Fruit fly (Drosophila melanogaster): ENCODE results near the gene ed.
A peak's percentile ranks its signal among the peaks of the same experiment; 100 is the strongest.

Gene ed

DNA sequence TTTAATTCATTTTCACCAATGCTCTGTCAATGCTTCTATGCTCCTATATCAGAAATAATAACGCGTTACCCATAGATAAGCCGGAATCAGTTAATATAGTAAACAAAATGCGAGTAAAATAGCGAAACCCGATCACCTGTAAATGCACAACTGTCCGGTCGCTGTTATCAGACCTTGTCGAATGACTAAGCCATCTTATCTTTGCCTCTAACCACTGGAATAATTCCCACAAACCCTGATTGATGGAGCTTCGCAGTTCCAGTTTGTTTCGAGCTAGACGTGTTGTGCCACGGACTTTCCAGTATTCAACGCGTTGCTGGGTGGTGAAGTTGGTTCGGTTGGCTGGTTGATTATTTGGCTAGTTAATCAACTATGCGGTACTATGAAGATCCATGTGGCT, 26.5 kb upstream of the ed start, which contains the start of gene CG15422:
TSS of gene CG15422 (plus strand) at position 301 of the 400 bp plus-strand sequence.
- TF ChIP-seq eg (GFP tag; IDR thresholded peaks at IDR 0.05) (no peak), CG1621 (tag; optimal IDR thresholded peaks at IDR 0.05) (no peak), CG3032 (tag; optimal IDR thresholded peaks at IDR 0.05) (no peak), svp (GFP tag) (no peak)

DNA sequence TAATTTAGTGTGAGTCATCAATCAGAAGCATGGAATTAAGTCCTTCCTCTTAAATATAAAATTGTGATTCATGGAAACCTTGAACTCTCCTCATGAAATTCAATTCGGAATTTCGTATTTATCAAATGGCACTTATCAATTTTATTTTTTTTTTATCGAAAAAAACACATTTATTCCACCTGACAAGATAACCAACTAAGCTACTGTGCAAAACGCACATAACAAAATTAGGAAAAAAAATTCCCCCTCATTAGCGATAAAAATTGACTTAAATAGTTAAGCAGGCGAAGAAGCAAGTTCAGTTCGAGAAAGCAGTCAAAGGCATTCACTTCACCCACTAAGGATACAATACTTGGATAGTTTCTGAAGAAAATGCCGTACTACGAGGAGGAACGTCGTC, 25.4 kb upstream of the ed start, which contains the start of gene CG15423:
TSS of gene CG15423 (plus strand) at position 301 of the 400 bp plus-strand sequence.
- no peak for TF ChIP-seq eg (GFP tag; IDR thresholded peaks at IDR 0.05)
- TF ChIP-seq CG6792 (GFP tag; optimal IDR thresholded peaks at IDR 0.05) = no peak

- no peak for TF ChIP-seq esn (GFP tag; optimal IDR thresholded peaks at IDR 0.05)
Measured at dm6 chr2L:4007390-4007789, 23.8 kb upstream of the ed start, which contains the start of gene CG43773. Gene CG43773, plus strand, starts transcription at chr2L:4007690.

DNA sequence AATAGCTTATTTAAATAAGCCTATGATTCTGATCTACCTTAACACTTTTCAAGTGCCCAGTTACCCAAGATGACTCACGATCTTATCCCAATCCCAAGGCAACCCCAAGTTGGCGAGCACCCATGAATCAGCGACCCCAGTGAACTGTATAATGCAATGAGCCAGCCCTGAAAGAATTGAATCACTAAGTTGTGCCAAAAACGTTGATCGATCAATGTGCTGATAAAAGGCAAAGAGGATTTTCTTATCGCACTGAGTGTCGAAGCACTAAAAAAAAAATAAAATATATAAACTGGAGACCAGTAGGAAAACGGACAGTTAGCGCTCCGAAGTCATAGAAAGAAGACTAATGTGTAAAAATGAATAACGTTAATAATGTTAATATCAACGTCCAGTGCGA, 22.8 kb upstream of the ed start, which contains the start of gene CG43774:
TSS of gene CG43774 (plus strand) at position 301 of the 400 bp plus-strand sequence.
- no peak for TF ChIP-seq Eip75B (GFP tag; optimal IDR thresholded peaks at IDR 0.05)
- no peak for TF ChIP-seq spab (GFP tag; optimal IDR thresholded peaks at IDR 0.05)
- TF ChIP-seq OdsH (GFP tag; optimal IDR thresholded peaks at IDR 0.05) = no peak
- no peak for TF ChIP-seq CG4318 (GFP tag; optimal IDR thresholded peaks at IDR 0.05)
- no peak for TF ChIP-seq Gug (GFP tag; IDR thresholded peaks at IDR 0.05)
- TF ChIP-seq Hr39 (GFP tag; optimal IDR thresholded peaks at IDR 0.05) = no peak

dm6 chr2L:4012089-4012488, 19.1 kb upstream of the ed start:
- TF ChIP-seq vri (GFP tag; optimal IDR thresholded peaks at IDR 0.05) (no peak), salr (GFP tag; optimal IDR thresholded peaks at IDR 0.05) (no peak), dsx (GFP tag; optimal IDR thresholded peaks at IDR 0.05; ENCODE audit: poor library complexity, severe bottlenecking) (no peak), Smox (GFP tag; optimal IDR thresholded peaks at IDR 0.05) (no peak), topi (GFP tag; optimal IDR thresholded peaks at IDR 0.05) (peak; percentile 2), CG4318 (GFP tag; optimal IDR thresholded peaks at IDR 0.05) (no peak), svp (GFP tag) (peak; percentile 50), Hr39 (GFP tag; optimal IDR thresholded peaks at IDR 0.05) (peak; percentile 15)

- TF ChIP-seq CG3032 (tag; optimal IDR thresholded peaks at IDR 0.05) = no peak
- no peak for TF ChIP-seq Eip75B (GFP tag; optimal IDR thresholded peaks at IDR 0.05)
Measured at dm6 chr2L:4019198-4019597, 12.0 kb upstream of the ed start.

DNA sequence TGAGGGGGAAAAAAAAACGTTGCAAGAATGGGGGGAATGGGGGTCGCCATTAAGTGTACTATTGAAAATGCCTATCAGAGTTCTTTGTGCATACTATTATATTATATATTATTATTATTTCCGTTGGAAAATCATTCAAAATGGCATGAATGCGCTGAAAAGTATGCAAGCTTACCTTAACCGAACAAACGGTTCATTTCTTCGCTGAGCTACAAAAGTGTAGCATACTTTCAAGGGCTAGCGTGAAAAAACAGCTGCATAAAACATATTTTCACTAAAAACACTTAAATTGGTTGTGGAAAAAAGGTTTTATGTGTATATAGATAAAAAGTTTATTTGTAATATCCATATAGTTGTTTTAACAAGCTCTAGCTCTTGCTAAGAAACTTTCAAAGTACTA, 11.4 kb upstream of the ed start:
- TF ChIP-seq eg (GFP tag; IDR thresholded peaks at IDR 0.05) (0 out of 3 replicates have a peak, but pooled peaks have one; percentile 20), Hr38 (GFP tag; optimal IDR thresholded peaks at IDR 0.05) (no peak)

DNA sequence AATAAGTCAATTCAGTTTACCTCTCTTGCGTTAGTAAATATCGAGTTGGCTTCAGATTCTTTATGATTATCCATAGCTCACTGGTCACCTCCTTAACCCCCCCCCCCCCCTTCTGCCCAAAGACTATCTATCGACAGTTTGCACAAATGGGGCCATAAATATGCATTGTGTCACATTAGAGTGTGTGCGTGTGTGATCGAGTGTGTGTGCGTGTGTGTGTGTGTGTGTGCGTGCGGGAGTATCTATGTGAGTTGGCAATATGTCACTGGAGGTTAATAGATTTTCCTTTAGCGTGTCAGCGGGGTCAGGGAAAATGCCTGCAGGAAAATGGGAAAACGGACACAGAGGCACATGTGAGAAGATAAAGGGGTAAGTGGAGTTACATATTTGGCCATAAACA, 11.0 kb upstream of the ed start:
- TF ChIP-seq CG6163 (GFP tag; IDR thresholded peaks at IDR 0.05) (no peak), CG11294 (GFP tag; IDR thresholded peaks at IDR 0.05) (no peak), Gug (GFP tag; IDR thresholded peaks at IDR 0.05) (no peak), Sox14 (GFP tag; optimal IDR thresholded peaks at IDR 0.05) (no peak), CG11902 (GFP tag; optimal IDR thresholded peaks at IDR 0.05) (no peak), CG15336 (GFP tag; IDR thresholded peaks at IDR 0.05) (no peak), net (GFP tag; optimal IDR thresholded peaks at IDR 0.05) (no peak), Hr39 (GFP tag; optimal IDR thresholded peaks at IDR 0.05) (no peak), lz (GFP tag; optimal IDR thresholded peaks at IDR 0.05) (no peak), Ets21C (GFP tag; optimal IDR thresholded peaks at IDR 0.05) (no peak), dac (GFP tag; optimal IDR thresholded peaks at IDR 0.05) (no peak), CG6792 (GFP tag; optimal IDR thresholded peaks at IDR 0.05) (no peak), Sox102F (GFP tag; optimal IDR thresholded peaks at IDR 0.05) (no peak), CG8319 (GFP tag; optimal IDR thresholded peaks at IDR 0.05) (no peak), Met (GFP tag; optimal IDR thresholded peaks at IDR 0.05) (no peak), CG11762 (GFP tag; optimal IDR thresholded peaks at IDR 0.05; ENCODE audit: insufficient read depth) (no peak), fd59A (GFP tag; optimal IDR thresholded peaks at IDR 0.05) (no peak)

All from whole organism, prepupa.